Worm (Caenorhabditis elegans) whole organism, L2 larva: ENCODE measurements around the gene rpn-6.1.

Source experiments
- ZK546.5 ChIP-seq: sonication (generic microtip); optimal IDR thresholded peaks from 2 replicates; lab custom pipeline; 2017; ENCODE audit warnings: missing biosample characterization, missing genetic modification characterization
- alr-1 ChIP-seq: fragments of 150-350 bp; optimal IDR thresholded peaks from 2 replicates; lab custom pipeline; 2014; ENCODE audit warnings: missing biosample characterization, missing genetic modification characterization
- blmp-1 ChIP-seq: sonication (generic microtip); optimal IDR thresholded peaks from 2 replicates; lab custom pipeline; 2017; ENCODE audit warnings: missing genetic modification characterization, mild to moderate bottlenecking, missing compliant biosample characterization, antibody characterized with exemption, moderate library complexity; ENCODE audit not compliant: insufficient read depth
- ceh-16 ChIP-seq: fragments of 150-350 bp; optimal IDR thresholded peaks from 2 replicates; lab custom pipeline; 2014; ENCODE audit warnings: missing biosample characterization, missing genetic modification characterization
- ceh-82 ChIP-seq: fragments of 150-350 bp; optimal IDR thresholded peaks from 2 replicates; lab custom pipeline; 2014; ENCODE audit warnings: missing biosample characterization, missing genetic modification characterization
- dmd-4 ChIP-seq: sonication (generic microtip); optimal IDR thresholded peaks from 2 replicates; lab custom pipeline; 2017; ENCODE audit warnings: missing biosample characterization, missing genetic modification characterization
- elt-1 ChIP-seq: fragments of 150-350 bp; optimal IDR thresholded peaks from 2 replicates; lab custom pipeline; 2014; ENCODE audit warnings: missing biosample characterization, missing genetic modification characterization
- gmeb-1 ChIP-seq: fragments of 150-350 bp; optimal IDR thresholded peaks from 2 replicates; lab custom pipeline; 2014; ENCODE audit warnings: missing biosample characterization, missing genetic modification characterization
- lin-11 ChIP-seq: fragments of 150-350 bp; sonication (generic microtip); optimal IDR thresholded peaks from 2 replicates; lab custom pipeline; 2014; ENCODE audit warnings: missing biosample characterization, missing genetic modification characterization, inconsistent platforms, mixed read lengths
- lsy-2 ChIP-seq, 2 experiments: fragments of 150-350 bp in 1 of 2; sonication (generic microtip) in 1 of 2; optimal IDR thresholded peaks; 2 replicates each; lab custom pipeline; 2014 to 2017; ENCODE audit warnings: missing biosample characterization in 2 of 2, missing genetic modification characterization in 2 of 2
- mbf-1 ChIP-seq: sonication (generic microtip); optimal IDR thresholded peaks from 2 replicates; lab custom pipeline; 2017; ENCODE audit warnings: missing biosample characterization, missing genetic modification characterization
- mdl-1 ChIP-seq, 2 experiments: fragments of 150-350 bp in 1 of 2; sonication (generic microtip) in 1 of 2; optimal IDR thresholded peaks; 2 replicates each; lab custom pipeline; 2017; ENCODE audit warnings: missing biosample characterization in 2 of 2, missing genetic modification characterization in 2 of 2
- nhr-11 ChIP-seq: fragments of 150-350 bp; optimal IDR thresholded peaks from 2 replicates; lab custom pipeline; 2014; ENCODE audit warnings: missing biosample characterization, missing genetic modification characterization
- nhr-129 ChIP-seq: fragments of 150-350 bp; optimal IDR thresholded peaks from 2 replicates; lab custom pipeline; 2014; ENCODE audit warnings: missing biosample characterization, missing genetic modification characterization
- nhr-23 ChIP-seq: fragments of 150-350 bp; optimal IDR thresholded peaks from 2 replicates; lab custom pipeline; 2014; ENCODE audit warnings: missing biosample characterization, missing genetic modification reagents, missing genetic modification characterization
- sem-4 ChIP-seq: fragments of 150-350 bp; optimal IDR thresholded peaks from 2 replicates; lab custom pipeline; 2014; ENCODE audit warnings: missing biosample characterization, missing genetic modification reagents, missing genetic modification characterization
- skn-1 ChIP-seq: sonication (generic microtip); optimal IDR thresholded peaks from 2 replicates; lab custom pipeline; 2017; ENCODE audit warnings: missing biosample characterization, missing genetic modification characterization
- sma-3 ChIP-seq: sonication (generic microtip); optimal IDR thresholded peaks from 2 replicates; lab custom pipeline; 2016; ENCODE audit warnings: missing genetic modification reagents, missing genetic modification characterization, missing compliant biosample characterization
- unc-39 ChIP-seq: fragments of 150-350 bp; optimal IDR thresholded peaks from 2 replicates; lab custom pipeline; 2014; ENCODE audit warnings: missing biosample characterization, missing genetic modification characterization
- unc-55 ChIP-seq: fragments of 150-350 bp; sonication (generic microtip); optimal IDR thresholded peaks from 3 replicates; lab custom pipeline; 2014; ENCODE audit warnings: missing biosample characterization, missing genetic modification reagents, missing genetic modification characterization
- zag-1 ChIP-seq: fragments of 150-350 bp; optimal IDR thresholded peaks from 2 replicates; lab custom pipeline; 2014; ENCODE audit warnings: missing biosample characterization, missing genetic modification characterization
- ztf-1 ChIP-seq: fragments of 200-800 bp; sonication (Bioruptor generic); conservative IDR thresholded peaks from 2 replicates; pipeline ENCODE4 v1.3.6; 2022; ENCODE audit warnings: missing genetic modification characterization, missing compliant biosample characterization
- ztf-4 ChIP-seq: fragments of 150-350 bp; optimal IDR thresholded peaks from 2 replicates; lab custom pipeline; 2014; ENCODE audit warnings: missing biosample characterization, missing genetic modification characterization

The rpn-6.1 gene

DNA sequence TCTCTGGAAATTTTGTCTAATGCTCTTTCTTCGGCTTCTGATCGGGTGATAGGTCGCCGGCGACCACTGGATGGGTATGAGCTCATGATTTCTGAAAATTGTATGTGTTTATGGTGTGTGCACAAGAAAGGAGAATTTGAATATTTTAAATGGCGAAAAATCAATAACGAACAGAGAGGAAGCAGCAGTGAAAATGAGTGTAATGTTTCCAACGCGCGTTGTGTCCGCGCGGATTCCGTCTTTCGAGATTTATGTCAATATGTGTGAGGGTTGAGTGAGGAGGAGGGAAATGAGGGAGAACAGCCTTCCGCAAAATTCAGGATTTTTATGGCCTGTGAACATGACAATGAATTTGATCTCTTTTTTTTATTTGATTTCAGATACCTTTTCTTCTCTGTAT, 33.1 kb downstream of the rpn-6.1 start, which contains the start of gene flap-1:
Gene flap-1, minus strand, starts transcription at position 101 of the 400 bp plus-strand sequence.
- TF ChIP-seq ceh-16 (tag; lab: Kevin White, UChicago) = no peak
- TF ChIP-seq gmeb-1 (tag; lab: Kevin White, UChicago) = no peak
- no peak for TF ChIP-seq unc-55 (GFP tag; lab: Kevin White, UChicago)
- TF ChIP-seq lin-11 = no peak
- no peak for TF ChIP-seq ztf-1 (GFP tag; lab: Robert Waterston, UW)
- TF ChIP-seq sem-4 = no peak
- no peak for TF ChIP-seq alr-1 (tag; lab: Kevin White, UChicago)
- no peak for TF ChIP-seq ceh-82 (tag; lab: Kevin White, UChicago)
- TF ChIP-seq elt-1 (tag; lab: Kevin White, UChicago) = no peak
- TF ChIP-seq dmd-4 (tag; lab: Kevin White, UChicago) = no peak

DNA sequence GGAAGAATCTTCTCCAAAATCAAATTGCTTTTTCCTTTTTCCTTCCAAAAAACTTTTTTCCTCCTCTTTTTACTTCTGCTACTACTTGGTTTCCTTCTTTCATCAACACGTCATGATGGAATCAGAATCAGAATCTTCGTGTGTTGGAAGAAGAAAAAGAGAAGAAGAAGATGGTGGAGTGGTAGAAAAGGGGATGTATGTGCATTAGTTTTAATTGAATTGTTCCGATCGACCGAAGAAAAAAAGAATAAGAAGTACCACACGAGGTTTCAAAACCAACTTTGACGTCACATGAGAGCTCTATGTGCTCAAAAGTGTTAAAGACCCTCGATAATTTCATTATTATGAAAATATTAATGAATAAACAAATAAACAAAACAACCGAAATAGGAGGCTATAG, 47.0 kb downstream of the rpn-6.1 start:
- TF ChIP-seq unc-55 (GFP tag; lab: Kevin White, UChicago) (no peak), ZK546.5 (tag; lab: Kevin White, UChicago) (no peak), blmp-1 (tag; lab: Kevin White, UChicago) (no peak), ceh-16 (tag; lab: Kevin White, UChicago) (no peak), alr-1 (tag; lab: Kevin White, UChicago) (no peak), skn-1 (no peak), zag-1 (tag; lab: Kevin White, UChicago) (no peak), ceh-82 (tag; lab: Kevin White, UChicago) (no peak), lsy-2 (tag; optimal IDR thresholded peaks at IDR 0.05; lab: Kevin White, UChicago) (peak in 1 of 2 experiments; percentile 2)

- TF ChIP-seq nhr-23 (tag; lab: Kevin White, UChicago) (no peak), mbf-1 (tag; lab: Kevin White, UChicago) (no peak), gmeb-1 (tag; lab: Kevin White, UChicago) (no peak), mdl-1 (tag; optimal IDR thresholded peaks at IDR 0.05; lab: Kevin White, UChicago) (no peak), nhr-11 (tag; lab: Kevin White, UChicago) (no peak), dmd-4 (tag; lab: Kevin White, UChicago) (no peak), unc-39 (tag; lab: Kevin White, UChicago) (no peak), unc-55 (GFP tag; lab: Kevin White, UChicago) (no peak), nhr-129 (tag; lab: Kevin White, UChicago) (no peak), sma-3 (GFP tag; lab: Kevin White, UChicago) (no peak), ztf-4 (tag; lab: Kevin White, UChicago) (no peak)
- TF ChIP-seq, all 48 proteins: peak for 0
These were observed 49.4 kb downstream of the rpn-6.1 start, which contains the start of gene pdf-1 for ce11 chrIII:6912381-6912780. Gene pdf-1, minus strand, starts transcription at chrIII:6912481.
